Worm (Caenorhabditis elegans): ENCODE data around the gene tag-322.
A peak's percentile ranks its signal among the peaks of the same experiment; 100 is the strongest.

DNA sequence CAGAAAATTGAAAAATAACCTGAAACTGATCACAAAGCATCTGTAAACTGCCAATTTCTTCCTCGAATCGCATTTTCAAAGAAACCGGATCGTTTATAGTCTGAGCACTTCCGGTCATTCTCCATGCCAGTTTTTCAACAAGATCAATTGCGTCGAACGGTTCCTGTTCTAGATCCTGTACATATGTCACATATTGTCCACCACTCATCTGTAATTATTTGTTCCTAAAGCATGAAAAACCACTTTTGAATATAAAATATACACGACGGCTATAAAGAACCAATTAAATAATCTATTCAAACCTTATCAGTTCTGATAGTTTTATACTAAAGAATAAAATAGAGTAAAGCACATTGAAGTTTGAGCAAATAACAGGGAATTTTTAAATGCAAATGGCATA lies 3.1 kb downstream of the tag-322 start, which contains the start of gene sec-10:
- TF ChIP-seq fkh-10 (GFP tag; optimal IDR thresholded peaks at IDR 0.05) (no peak), pha-4 (GFP tag; IDR thresholded peaks at IDR 0.05) (no peak), pha-4 (tag; optimal IDR thresholded peaks at IDR 0.05) (no peak), set-16 (GFP tag; IDR thresholded peaks at IDR 0.05) (no peak), lir-3 (tag; optimal IDR thresholded peaks at IDR 0.05) (no peak), nhr-28 (tag; optimal IDR thresholded peaks at IDR 0.05) (peak; percentile 68), pqm-1 (tag; optimal IDR thresholded peaks at IDR 0.05) (peak; percentile 9), unc-130 (GFP tag; optimal IDR thresholded peaks at IDR 0.05) (no peak), skn-1 (tag; optimal IDR thresholded peaks at IDR 0.05) (no peak), R02D3.7 (tag; optimal IDR thresholded peaks at IDR 0.05) (no peak), zfp-3 (GFP tag; conservative IDR thresholded peaks at IDR 0.05) (peak; percentile 60; the same call in 1 of the 2 replicates), rbr-2 (tag; optimal IDR thresholded peaks at IDR 0.05) (no peak)
